Worm (Caenorhabditis elegans): ENCODE measurements around the gene Y55F3BR.2.

Gene Y55F3BR.2

ce11 chrIV:866828-867270, 8.1 kb downstream of the Y55F3BR.2 start (continued):
- TF ChIP-seq daf-19 (GFP tag; conservative IDR thresholded peaks at IDR 0.05) = no peak
- TF ChIP-seq jun-1 (tag; optimal IDR thresholded peaks at IDR 0.05) = peak; percentile 37
- TF ChIP-seq Y5F2A.4 (GFP tag; optimal IDR thresholded peaks at IDR 0.05) = peak; percentile 36
- TF ChIP-seq sdz-12 (GFP tag; optimal IDR thresholded peaks at IDR 0.05) = no peak
- no peak for TF ChIP-seq ceh-28 (tag; optimal IDR thresholded peaks at IDR 0.05)
- TF ChIP-seq hmg-1.1 (GFP tag; IDR thresholded peaks at IDR 0.05) = peak; percentile 79
- peak; percentile 80 for TF ChIP-seq hlh-11 (tag; optimal IDR thresholded peaks at IDR 0.05)
- TF ChIP-seq hlh-30 (tag; optimal IDR thresholded peaks at IDR 0.05; ENCODE audit: insufficient read depth) = peak; percentile 67
- TF ChIP-seq vab-7 (GFP tag; IDR thresholded peaks at IDR 0.05) = peak; percentile 70
- peak; percentile 57 for TF ChIP-seq dmd-6 (GFP tag; IDR thresholded peaks at IDR 0.05)
- peak; percentile 54; the same call in 1 of the 2 replicates for TF ChIP-seq pha-4 (GFP tag; IDR thresholded peaks at IDR 0.05)
- no peak for TF ChIP-seq pha-4 (tag; optimal IDR thresholded peaks at IDR 0.05)
- no peak for TF ChIP-seq egl-27 (tag; optimal IDR thresholded peaks at IDR 0.05)
- no peak for TF ChIP-seq aly-2 (tag; optimal IDR thresholded peaks at IDR 0.05)
- peak; percentile 36; the same call in 1 of the 2 replicates for TF ChIP-seq ZK337.2 (GFP tag; IDR thresholded peaks at IDR 0.05)
- TF ChIP-seq nhr-48 (tag; optimal IDR thresholded peaks at IDR 0.05) = peak; percentile 65
- TF ChIP-seq ctbp-1 (GFP tag; IDR thresholded peaks at IDR 0.05) = peak; percentile 73
- TF ChIP-seq snpc-1.2 (GFP tag; IDR thresholded peaks at IDR 0.05) = peak; percentile 82
- peak; percentile 39 for TF ChIP-seq F10B5.3 (tag; optimal IDR thresholded peaks at IDR 0.05)
- TF ChIP-seq nhr-11 (tag; optimal IDR thresholded peaks at IDR 0.05) = no peak
- TF ChIP-seq gei-8 (GFP tag; optimal IDR thresholded peaks at IDR 0.05) = peak; percentile 46
- peak; percentile 89 for TF ChIP-seq T26A8.4 (GFP tag; IDR thresholded peaks at IDR 0.05)
- no peak for TF ChIP-seq nhr-76 (tag; optimal IDR thresholded peaks at IDR 0.05)
- peak; percentile 45 for TF ChIP-seq nhr-28 (tag; optimal IDR thresholded peaks at IDR 0.05)
- peak; percentile 82 for TF ChIP-seq mes-2 (tag; optimal IDR thresholded peaks at IDR 0.05; ENCODE audit: poor library complexity, severe bottlenecking)
- TF ChIP-seq Y48G9A.11 (GFP tag; IDR thresholded peaks at IDR 0.05) = peak; percentile 87
- peak; percentile 95 for TF ChIP-seq unc-130 (GFP tag; optimal IDR thresholded peaks at IDR 0.05)
- TF ChIP-seq lim-7 (GFP tag; IDR thresholded peaks at IDR 0.05) = peak; percentile 82
- peak in 1 of 2 experiments; percentile 99 for TF ChIP-seq unc-62 (GFP tag; optimal IDR thresholded peaks at IDR 0.05 in 1 of 2)
- no peak for TF ChIP-seq unc-62 (tag; optimal IDR thresholded peaks at IDR 0.05)
- TF ChIP-seq egl-43 (GFP tag; IDR thresholded peaks at IDR 0.05) = peak; percentile 72
- no peak for TF ChIP-seq nhr-41 (GFP tag; IDR thresholded peaks at IDR 0.05)
- TF ChIP-seq R02D3.7 (tag; optimal IDR thresholded peaks at IDR 0.05) = peak; percentile 24
- TF ChIP-seq nhr-102 (tag; optimal IDR thresholded peaks at IDR 0.05) = peak; percentile 80
- no peak for TF ChIP-seq attf-4 (tag; optimal IDR thresholded peaks at IDR 0.05)
- TF ChIP-seq tag-97 (GFP tag; IDR thresholded peaks at IDR 0.05) = no peak
- no peak for TF ChIP-seq fkh-10 (GFP tag; optimal IDR thresholded peaks at IDR 0.05)
- peak; percentile 49; the same call in 1 of the 2 replicates for TF ChIP-seq php-3 (GFP tag; IDR thresholded peaks at IDR 0.05)
- peak; percentile 74 for TF ChIP-seq spr-1 (tag; optimal IDR thresholded peaks at IDR 0.05)
- no peak for TF ChIP-seq Y105C5A.15 (GFP tag; IDR thresholded peaks at IDR 0.05)
- no peak for TF ChIP-seq nhr-111 (GFP tag; optimal IDR thresholded peaks at IDR 0.05)
- peak; percentile 83 for TF ChIP-seq mdt-29 (GFP tag; IDR thresholded peaks at IDR 0.05)
- peak; percentile 71 for TF ChIP-seq dpl-1 (GFP tag; optimal IDR thresholded peaks at IDR 0.05)
- TF ChIP-seq lin-39 (tag; optimal IDR thresholded peaks at IDR 0.05) = no peak
- peak; percentile 14 for TF ChIP-seq pqm-1 (tag; optimal IDR thresholded peaks at IDR 0.05)
- no peak for TF ChIP-seq zip-2 (tag; optimal IDR thresholded peaks at IDR 0.05)
- TF ChIP-seq cey-2 (tag; optimal IDR thresholded peaks at IDR 0.05; ENCODE audit: borderline replicate concordance, insufficient read depth) = no peak
- TF ChIP-seq mxl-2 (GFP tag; conservative IDR thresholded peaks at IDR 0.05) = no peak
- TF ChIP-seq ztf-7 (tag; optimal IDR thresholded peaks at IDR 0.05) = no peak
- TF ChIP-seq zip-11 (GFP tag; IDR thresholded peaks at IDR 0.05) = no peak
- TF ChIP-seq F44E2.7 (GFP tag; IDR thresholded peaks at IDR 0.05) = no peak
- TF ChIP-seq nhr-6 (tag; optimal IDR thresholded peaks at IDR 0.05) = peak; percentile 48

All from whole organism, L4 larva.